Fruit fly (Drosophila melanogaster) whole organism, embryonic: ENCODE data around the gene ND-B16.6.

ENCODE experiments used
- Abd-B ChIP-seq: fragments of 200-800 bp; sonication (Bioruptor generic); optimal IDR thresholded peaks from 2 replicates; lab custom pipeline; 2018; ENCODE audit warnings: missing biosample characterization, mild to moderate bottlenecking, missing genetic modification characterization, moderate library complexity
- B-H1 ChIP-seq: fragments of 200-800 bp; sonication (Bioruptor generic); IDR thresholded peaks from 3 replicates; pipeline ENCODE4 v1.3.6; 2022; ENCODE audit warnings: missing biosample characterization, missing genetic modification characterization
- CG10267 ChIP-seq: fragments of 200-800 bp; sonication (Bioruptor generic); optimal IDR thresholded peaks from 2 replicates; lab custom pipeline; 2018; ENCODE audit warnings: missing biosample characterization, mild to moderate bottlenecking, missing genetic modification characterization, moderate library complexity
- CG10274 ChIP-seq: fragments of 200-800 bp; sonication (Bioruptor generic); optimal IDR thresholded peaks from 3 replicates; lab custom pipeline; 2017; ENCODE audit warnings: missing biosample characterization, mild to moderate bottlenecking, missing genetic modification characterization
- CG14710 ChIP-seq: fragments of 200-800 bp; sonication (Bioruptor generic); optimal IDR thresholded peaks from 3 replicates; lab custom pipeline; 2019; ENCODE audit warnings: missing biosample characterization, mild to moderate bottlenecking, missing genetic modification characterization, moderate library complexity
- CG14965 ChIP-seq: fragments of 200-800 bp; sonication (Bioruptor generic); optimal IDR thresholded peaks from 2 replicates; lab custom pipeline; 2016; ENCODE audit warnings: missing biosample characterization, missing genetic modification characterization, borderline replicate concordance
- CG15479 ChIP-seq: fragments of 200-800 bp; sonication (Bioruptor generic); optimal IDR thresholded peaks from 3 replicates; lab custom pipeline; 2019; ENCODE audit warnings: missing biosample characterization, mild to moderate bottlenecking, missing genetic modification characterization, moderate library complexity
- CG1602 ChIP-seq: fragments of 200-800 bp; sonication (Bioruptor generic); optimal IDR thresholded peaks from 3 replicates; lab custom pipeline; 2016; ENCODE audit warnings: missing biosample characterization, missing genetic modification characterization
- CG17568 ChIP-seq: fragments of 200-800 bp; sonication (Bioruptor generic); optimal IDR thresholded peaks from 2 replicates; lab custom pipeline; 2018; ENCODE audit warnings: missing biosample characterization, mild to moderate bottlenecking, missing genetic modification characterization, moderate library complexity
- CG17802 ChIP-seq: fragments of 200-800 bp; sonication (Bioruptor generic); optimal IDR thresholded peaks from 2 replicates; lab custom pipeline; 2018; ENCODE audit warnings: missing biosample characterization, mild to moderate bottlenecking, missing genetic modification characterization, moderate library complexity
- CG1832 ChIP-seq: fragments of 200-800 bp; sonication (Bioruptor generic); optimal IDR thresholded peaks from 2 replicates; lab custom pipeline; 2017; ENCODE audit warnings: missing biosample characterization, mild to moderate bottlenecking, missing genetic modification characterization, inconsistent platforms
- CG18619 ChIP-seq: fragments of 200-800 bp; sonication (Bioruptor generic); optimal IDR thresholded peaks from 3 replicates; lab custom pipeline; 2017; ENCODE audit warnings: missing biosample characterization, mild to moderate bottlenecking, missing genetic modification characterization
- CG2120 ChIP-seq: fragments of 200-800 bp; sonication (Bioruptor generic); optimal IDR thresholded peaks from 3 replicates; lab custom pipeline; 2016; ENCODE audit warnings: missing biosample characterization, missing genetic modification characterization
- CG2202 ChIP-seq: fragments of 200-800 bp; sonication (Bioruptor generic); optimal IDR thresholded peaks from 2 replicates; lab custom pipeline; 2018; ENCODE audit warnings: missing biosample characterization, mild to moderate bottlenecking, missing genetic modification characterization
- CG30020 ChIP-seq: fragments of 200-800 bp; optimal IDR thresholded peaks from 2 replicates; lab custom pipeline; 2019; ENCODE audit warnings: missing biosample characterization, mild to moderate bottlenecking, missing genetic modification characterization, moderate library complexity
- CG31224 ChIP-seq: fragments of 200-800 bp; sonication (Bioruptor generic); IDR thresholded peaks from 2 replicates; pipeline ENCODE4 v1.3.6; 2022; ENCODE audit warnings: missing biosample characterization, missing genetic modification characterization
- CG31388 ChIP-seq: fragments of 200-800 bp; sonication (Bioruptor generic); optimal IDR thresholded peaks from 2 replicates; lab custom pipeline; 2016; ENCODE audit warnings: missing biosample characterization, missing genetic modification characterization
- CG34224 ChIP-seq: fragments of 200-800 bp; sonication (Bioruptor generic); IDR thresholded peaks from 3 replicates; pipeline ENCODE4 v1.3.6; 2022; ENCODE audit warnings: missing biosample characterization, missing genetic modification characterization; ENCODE audit not compliant: partially characterized antibody
- CG34376 ChIP-seq: fragments of 200-800 bp; sonication (Bioruptor generic); optimal IDR thresholded peaks from 2 replicates; lab custom pipeline; 2018; ENCODE audit warnings: missing biosample characterization, mild to moderate bottlenecking, missing genetic modification characterization
- CG5180 ChIP-seq: fragments of 200-800 bp; sonication (Bioruptor generic); optimal IDR thresholded peaks from 3 replicates; lab custom pipeline; 2017; ENCODE audit warnings: missing biosample characterization, missing genetic modification characterization, mild to moderate bottlenecking, moderate library complexity, missing genetic modification reagents
- CG5953 ChIP-seq: fragments of 200-800 bp; sonication (Bioruptor generic); IDR thresholded peaks from 2 replicates; pipeline ENCODE4 v1.3.6; 2022; ENCODE audit warnings: missing biosample characterization, missing genetic modification characterization
- D ChIP-seq, 2 experiments: fragments of 200-800 bp in 1 of 2; fragments of >200 bp in 1 of 2; sonication (Bioruptor generic) in 1 of 2; optimal IDR thresholded peaks; 2 replicates in 1 of 2; 3 replicates in 1 of 2; lab custom pipeline; 2017; ENCODE audit warnings: mild to moderate bottlenecking in 1 of 2, missing biosample characterization in 1 of 2, missing genetic modification characterization in 1 of 2, missing genetic modification reagents in 1 of 2
- D19B ChIP-seq: fragments of 200-800 bp; sonication (Bioruptor generic); optimal IDR thresholded peaks from 2 replicates; lab custom pipeline; 2017; ENCODE audit warnings: missing biosample characterization, mild to moderate bottlenecking, missing genetic modification characterization
- Dip2 ChIP-seq: fragments of 200-800 bp; sonication (Bioruptor generic); IDR thresholded peaks from 2 replicates; pipeline ENCODE4 v1.3.6; 2022; ENCODE audit warnings: missing biosample characterization, missing genetic modification characterization
- Dref ChIP-seq: fragments of 200-800 bp; sonication (Bioruptor generic); IDR thresholded peaks from 2 replicates; pipeline ENCODE4 v1.3.6; 2022; ENCODE audit warnings: missing biosample characterization, missing genetic modification characterization
- HLH3B ChIP-seq: fragments of 200-800 bp; sonication (Bioruptor generic); IDR thresholded peaks from 2 replicates; pipeline ENCODE4 v1.3.6; 2022; ENCODE audit warnings: missing biosample characterization, missing genetic modification characterization
- Hsf ChIP-seq: fragments of 200-800 bp; sonication (Bioruptor generic); optimal IDR thresholded peaks from 3 replicates; lab custom pipeline; 2016; ENCODE audit warnings: missing biosample characterization, missing genetic modification characterization
- Lhr ChIP-seq: fragments of 200-800 bp; sonication (Bioruptor generic); optimal IDR thresholded peaks from 3 replicates; lab custom pipeline; 2017; ENCODE audit warnings: mild to moderate bottlenecking, missing biosample characterization, missing genetic modification reagents, missing genetic modification characterization
- az2 ChIP-seq: fragments of 200-800 bp; sonication (Bioruptor generic); optimal IDR thresholded peaks from 3 replicates; lab custom pipeline; 2016; ENCODE audit warnings: missing biosample characterization, missing genetic modification characterization
- bab2 ChIP-seq: fragments of 200-800 bp; sonication (Bioruptor generic); optimal IDR thresholded peaks from 2 replicates; lab custom pipeline; 2016; ENCODE audit warnings: missing biosample characterization, missing genetic modification characterization
- bcd ChIP-seq: fragments of 200-800 bp; sonication (Bioruptor generic); optimal IDR thresholded peaks from 2 replicates; lab custom pipeline; 2017; ENCODE audit warnings: missing biosample characterization, mild to moderate bottlenecking, missing genetic modification characterization
- da ChIP-seq: fragments of 200-800 bp; sonication (Bioruptor generic); optimal IDR thresholded peaks from 2 replicates; lab custom pipeline; 2016; ENCODE audit warnings: missing biosample characterization, missing genetic modification characterization
- dmrt99B ChIP-seq: fragments of 200-800 bp; sonication (Bioruptor generic); optimal IDR thresholded peaks from 2 replicates; lab custom pipeline; 2018; ENCODE audit warnings: missing biosample characterization, mild to moderate bottlenecking, missing genetic modification characterization, moderate library complexity
- ham ChIP-seq: fragments of 200-800 bp; sonication (Bioruptor generic); IDR thresholded peaks from 2 replicates; pipeline ENCODE4 v1.3.6; 2022; ENCODE audit warnings: missing biosample characterization, missing genetic modification characterization
- her ChIP-seq: fragments of 200-800 bp; sonication (Bioruptor generic); optimal IDR thresholded peaks from 2 replicates; lab custom pipeline; 2016; ENCODE audit warnings: missing biosample characterization, missing genetic modification characterization
- ind ChIP-seq: fragments of 200-800 bp; sonication (Bioruptor generic); optimal IDR thresholded peaks from 3 replicates; lab custom pipeline; 2016; ENCODE audit warnings: missing biosample characterization, missing genetic modification characterization
- inv ChIP-seq: fragments of 200-800 bp; sonication (Bioruptor generic); IDR thresholded peaks from 2 replicates; pipeline ENCODE4 v1.3.6; 2022; ENCODE audit warnings: missing biosample characterization, missing genetic modification characterization; ENCODE audit not compliant: partially characterized antibody
- jigr1 ChIP-seq: fragments of 200-800 bp; sonication (Bioruptor generic); IDR thresholded peaks from 3 replicates; pipeline ENCODE4 v1.3.6; 2022; ENCODE audit warnings: missing biosample characterization, missing genetic modification characterization
- kni ChIP-seq: fragments of 200-800 bp; sonication (Bioruptor generic); optimal IDR thresholded peaks from 3 replicates; lab custom pipeline; 2017; ENCODE audit warnings: mild to moderate bottlenecking, missing biosample characterization, missing genetic modification reagents, missing genetic modification characterization
- luna ChIP-seq: fragments of 200-800 bp; sonication (Bioruptor generic); optimal IDR thresholded peaks from 2 replicates; lab custom pipeline; 2016; ENCODE audit warnings: missing biosample characterization, missing genetic modification characterization
- oc ChIP-seq: fragments of 200-800 bp; sonication (Bioruptor generic); optimal IDR thresholded peaks from 2 replicates; lab custom pipeline; 2018; ENCODE audit warnings: missing biosample characterization, mild to moderate bottlenecking, missing genetic modification characterization, moderate library complexity
- repo ChIP-seq: fragments of 200-800 bp; sonication (Bioruptor generic); optimal IDR thresholded peaks from 2 replicates; lab custom pipeline; 2016; ENCODE audit warnings: missing biosample characterization, missing genetic modification characterization
- rib ChIP-seq: fragments of 200-800 bp; sonication (Bioruptor generic); IDR thresholded peaks from 2 replicates; pipeline ENCODE4 v1.3.6; 2022; ENCODE audit warnings: missing biosample characterization, missing genetic modification characterization
- tap ChIP-seq: fragments of 200-800 bp; optimal IDR thresholded peaks from 3 replicates; lab custom pipeline; 2019; ENCODE audit warnings: missing biosample characterization, mild to moderate bottlenecking, missing genetic modification characterization, moderate library complexity
- tll ChIP-seq, 2 experiments: fragments of 200-800 bp in 1 of 2; fragments of >200 bp in 1 of 2; sonication (Bioruptor generic) in 1 of 2; optimal IDR thresholded peaks; 2 replicates each; lab custom pipeline; 2017 to 2019; ENCODE audit warnings: missing biosample characterization in 2 of 2, missing genetic modification characterization in 2 of 2, mild to moderate bottlenecking in 1 of 2, moderate library complexity in 1 of 2
- tx ChIP-seq: fragments of 200-800 bp; sonication (Bioruptor generic); optimal IDR thresholded peaks from 2 replicates; lab custom pipeline; 2016; ENCODE audit warnings: missing biosample characterization, missing genetic modification characterization
- unc-4 ChIP-seq: fragments of 200-800 bp; sonication (Bioruptor generic); IDR thresholded peaks from 2 replicates; pipeline ENCODE4 v1.3.6; 2022; ENCODE audit warnings: missing biosample characterization, missing genetic modification characterization; ENCODE audit not compliant: partially characterized antibody
- usp ChIP-seq: fragments of >200 bp; optimal IDR thresholded peaks from 2 replicates; lab custom pipeline; 2017; ENCODE audit warnings: missing biosample characterization, missing genetic modification characterization
- vnd ChIP-seq: fragments of 200-800 bp; sonication (Bioruptor generic); IDR thresholded peaks from 3 replicates; pipeline ENCODE4 v1.3.6; 2022; ENCODE audit warnings: missing biosample characterization, missing genetic modification characterization; ENCODE audit not compliant: partially characterized antibody
- zfh2 ChIP-seq: fragments of 200-800 bp; sonication (Bioruptor generic); optimal IDR thresholded peaks from 2 replicates; lab custom pipeline; 2016; ENCODE audit warnings: missing biosample characterization, missing genetic modification characterization

Gene ND-B16.6

dm6 chrX:6375636-6376035 is 25.4 kb upstream of the ND-B16.6 start (continued):
- TF ChIP-seq zfh2 (GFP tag; lab: Kevin White, UChicago), result peak; percentile 13
- TF ChIP-seq usp (GFP tag; lab: Kevin White, UChicago), result no peak
- no peak for TF ChIP-seq CG10274 (GFP tag; lab: Kevin White, UChicago)
- TF ChIP-seq CG2202 (tag; lab: Kevin White, UChicago), result no peak
- no peak for TF ChIP-seq vnd (GFP tag; lab: Robert Waterston, UW)
- TF ChIP-seq CG10267, result peak; percentile 8
- no peak for TF ChIP-seq Dip2 (GFP tag; lab: Robert Waterston, UW)
- no peak for TF ChIP-seq tx (GFP tag; lab: Kevin White, UChicago)
- TF ChIP-seq tll (GFP tag; optimal IDR thresholded peaks at IDR 0.05; lab: Kevin White, UChicago), result no peak
- TF ChIP-seq unc-4, result no peak
- peak; percentile 35 for TF ChIP-seq bcd (GFP tag; lab: Kevin White, UChicago)
- TF ChIP-seq tap (tag; lab: Kevin White, UChicago), result no peak
- no peak for TF ChIP-seq CG31224 (GFP tag; lab: Robert Waterston, UW)
- TF ChIP-seq CG34376 (GFP tag; lab: Kevin White, UChicago), result peak; percentile 34
- TF ChIP-seq CG30020 (tag; lab: Kevin White, UChicago), result no peak
- no peak for TF ChIP-seq CG14965 (GFP tag; lab: Kevin White, UChicago)
- TF ChIP-seq CG14710, result peak; percentile 12
- no peak for TF ChIP-seq CG5953 (GFP tag; lab: Robert Waterston, UW)
- no peak for TF ChIP-seq CG5180 (GFP tag; lab: Kevin White, UChicago)
- TF ChIP-seq CG15479 (GFP tag; lab: Kevin White, UChicago), result no peak
- TF ChIP-seq CG1602 (GFP tag; lab: Kevin White, UChicago), result peak; percentile 10
- peak; percentile 53 for TF ChIP-seq ind (GFP tag; lab: Kevin White, UChicago)
- TF ChIP-seq da (GFP tag; lab: Kevin White, UChicago), result no peak
- TF ChIP-seq Dref (GFP tag; lab: Robert Waterston, UW), result no peak
- no peak; the same call in 2 of the 3 replicates for TF ChIP-seq B-H1
- TF ChIP-seq CG17802 (tag; lab: Kevin White, UChicago), result no peak
- TF ChIP-seq jigr1 (GFP tag; lab: Robert Waterston, UW), result no peak
- no peak for TF ChIP-seq CG1832 (GFP tag; lab: Kevin White, UChicago)
- peak; percentile 42 for TF ChIP-seq bab2 (GFP tag; lab: Kevin White, UChicago)
- TF ChIP-seq kni, result no peak
- TF ChIP-seq ham, result no peak
- peak; percentile 0 for TF ChIP-seq Abd-B (GFP tag; lab: Kevin White, UChicago)
- TF ChIP-seq rib (GFP tag; lab: Robert Waterston, UW), result no peak
- TF ChIP-seq D (optimal IDR thresholded peaks at IDR 0.05; lab: Kevin White, UChicago), result no peak
- no peak for TF ChIP-seq D (GFP tag; optimal IDR thresholded peaks at IDR 0.05; lab: Kevin White, UChicago)
- no peak for TF ChIP-seq repo
- TF ChIP-seq CG17568 (GFP tag; lab: Kevin White, UChicago), result no peak
- TF ChIP-seq CG2120 (GFP tag; lab: Kevin White, UChicago), result peak; percentile 65
- TF ChIP-seq Hsf (GFP tag; lab: Kevin White, UChicago), result peak; percentile 46
- no peak for TF ChIP-seq inv (GFP tag; lab: Robert Waterston, UW)
- peak; percentile 21 for TF ChIP-seq her (GFP tag; lab: Kevin White, UChicago)
- TF ChIP-seq Lhr (GFP tag; lab: Kevin White, UChicago), result no peak
- 0 out of 2 replicates have a peak, but pooled peaks have one; percentile 25 for TF ChIP-seq HLH3B (GFP tag; lab: Robert Waterston, UW)
- TF ChIP-seq dmrt99B (tag; lab: Kevin White, UChicago), result peak; percentile 67
- TF ChIP-seq luna (GFP tag; lab: Kevin White, UChicago), result no peak
- TF ChIP-seq CG18619 (GFP tag; lab: Kevin White, UChicago), result peak; percentile 36
- TF ChIP-seq az2 (GFP tag; lab: Kevin White, UChicago), result peak; percentile 31
- no peak for TF ChIP-seq oc (tag; lab: Kevin White, UChicago)
- TF ChIP-seq CG31388 (GFP tag; lab: Kevin White, UChicago), result no peak
- TF ChIP-seq D19B (GFP tag; lab: Kevin White, UChicago), result no peak
- no peak for TF ChIP-seq CG34224 (GFP tag; lab: Robert Waterston, UW)
